Fruit fly (Drosophila melanogaster) whole organism, embryonic: ENCODE measurements around the gene CG12301.

Experiments used
- Bgb ChIP-seq: fragments of 200-800 bp; sonication (Bioruptor generic); IDR thresholded peaks from 2 replicates; pipeline ENCODE4 v1.3.6; 2022; ENCODE audit warnings: missing biosample characterization, missing genetic modification characterization; ENCODE audit not compliant: partially characterized antibody
- CG11456 ChIP-seq: fragments of 200-800 bp; sonication (Bioruptor generic); IDR thresholded peaks from 3 replicates; pipeline ENCODE4 v1.3.6; 2022; ENCODE audit warnings: missing biosample characterization, missing genetic modification characterization
- CG12769 ChIP-seq: fragments of 200-800 bp; sonication (Bioruptor generic); optimal IDR thresholded peaks from 2 replicates; lab custom pipeline; 2019; ENCODE audit warnings: missing biosample characterization, mild to moderate bottlenecking, missing genetic modification characterization, moderate library complexity
- CG16815 ChIP-seq: fragments of 200-800 bp; sonication (Bioruptor generic); optimal IDR thresholded peaks from 3 replicates; lab custom pipeline; 2017; ENCODE audit warnings: missing biosample characterization, mild to moderate bottlenecking, missing genetic modification characterization
- CG18262 ChIP-seq: fragments of 200-800 bp; optimal IDR thresholded peaks from 3 replicates; lab custom pipeline; 2019; ENCODE audit warnings: missing biosample characterization, mild to moderate bottlenecking, missing genetic modification characterization, moderate library complexity
- HLH4C ChIP-seq: fragments of 200-800 bp; sonication (Bioruptor generic); IDR thresholded peaks from 3 replicates; pipeline ENCODE4 v1.3.6; 2022; ENCODE audit warnings: missing biosample characterization, missing genetic modification characterization; ENCODE audit not compliant: partially characterized antibody
- Jarid2 ChIP-seq: fragments of 200-800 bp; sonication (Bioruptor generic); optimal IDR thresholded peaks from 3 replicates; lab custom pipeline; 2017; ENCODE audit warnings: mild to moderate bottlenecking, missing biosample characterization, missing genetic modification reagents, missing genetic modification characterization
- Opbp ChIP-seq: fragments of 200-800 bp; sonication (Bioruptor generic); IDR thresholded peaks from 3 replicates; pipeline ENCODE4 v1.3.6; 2022; ENCODE audit warnings: missing biosample characterization, missing genetic modification characterization; ENCODE audit not compliant: partially characterized antibody
- dysf ChIP-seq: fragments of 200-800 bp; sonication (Bioruptor generic); IDR thresholded peaks from 3 replicates; pipeline ENCODE4 v1.3.6; 2022; ENCODE audit warnings: missing biosample characterization, missing genetic modification characterization
- ems ChIP-seq: fragments of 200-800 bp; sonication (Bioruptor generic); optimal IDR thresholded peaks from 3 replicates; lab custom pipeline; 2016; ENCODE audit warnings: missing biosample characterization, missing genetic modification characterization
- fru ChIP-seq: fragments of >200 bp; optimal IDR thresholded peaks from 2 replicates; lab custom pipeline; 2017
- zfh1 ChIP-seq: fragments of 200-800 bp; sonication (Bioruptor generic); IDR thresholded peaks from 3 replicates; pipeline ENCODE4 v1.3.6; 2022; ENCODE audit warnings: missing biosample characterization, missing genetic modification characterization

DNA sequence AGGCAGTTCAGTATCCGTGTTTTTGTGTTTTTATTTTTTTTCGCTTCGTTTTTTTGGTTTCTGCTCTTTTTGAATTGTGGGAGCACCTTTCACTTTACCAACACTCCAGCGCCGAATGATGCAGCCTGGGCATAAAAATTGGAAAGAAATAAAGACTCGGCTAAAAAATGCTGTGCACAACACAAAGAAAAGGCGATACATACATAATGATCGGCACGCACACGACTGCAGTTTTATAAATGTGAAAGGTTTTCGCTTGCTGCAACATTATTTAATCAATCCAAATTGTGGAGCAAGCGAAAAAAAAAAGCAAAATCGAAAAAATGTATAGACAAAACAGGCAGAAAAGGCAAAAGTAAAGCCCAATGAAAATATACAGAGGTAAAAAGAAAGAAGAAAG lies 37.6 kb upstream of the CG12301 start:
- TF ChIP-seq CG18262 (tag; lab: Kevin White, UChicago) (no peak), fru (lab: Kevin White, UChicago) (no peak), HLH4C (GFP tag; lab: Robert Waterston, UW) (no peak), Opbp (GFP tag; lab: Robert Waterston, UW) (no peak), CG12769 (tag; lab: Kevin White, UChicago) (no peak), dysf (GFP tag; lab: Robert Waterston, UW) (no peak), zfh1 (GFP tag; lab: Robert Waterston, UW) (no peak), CG16815 (GFP tag; lab: Kevin White, UChicago) (no peak), Bgb (GFP tag; lab: Robert Waterston, UW) (no peak), ems (no peak), Jarid2 (GFP tag; lab: Kevin White, UChicago) (no peak), CG11456 (no peak)
